Worm (Caenorhabditis elegans): ENCODE results near the gene F42A6.6.

F42A6.6 gene

DNA sequence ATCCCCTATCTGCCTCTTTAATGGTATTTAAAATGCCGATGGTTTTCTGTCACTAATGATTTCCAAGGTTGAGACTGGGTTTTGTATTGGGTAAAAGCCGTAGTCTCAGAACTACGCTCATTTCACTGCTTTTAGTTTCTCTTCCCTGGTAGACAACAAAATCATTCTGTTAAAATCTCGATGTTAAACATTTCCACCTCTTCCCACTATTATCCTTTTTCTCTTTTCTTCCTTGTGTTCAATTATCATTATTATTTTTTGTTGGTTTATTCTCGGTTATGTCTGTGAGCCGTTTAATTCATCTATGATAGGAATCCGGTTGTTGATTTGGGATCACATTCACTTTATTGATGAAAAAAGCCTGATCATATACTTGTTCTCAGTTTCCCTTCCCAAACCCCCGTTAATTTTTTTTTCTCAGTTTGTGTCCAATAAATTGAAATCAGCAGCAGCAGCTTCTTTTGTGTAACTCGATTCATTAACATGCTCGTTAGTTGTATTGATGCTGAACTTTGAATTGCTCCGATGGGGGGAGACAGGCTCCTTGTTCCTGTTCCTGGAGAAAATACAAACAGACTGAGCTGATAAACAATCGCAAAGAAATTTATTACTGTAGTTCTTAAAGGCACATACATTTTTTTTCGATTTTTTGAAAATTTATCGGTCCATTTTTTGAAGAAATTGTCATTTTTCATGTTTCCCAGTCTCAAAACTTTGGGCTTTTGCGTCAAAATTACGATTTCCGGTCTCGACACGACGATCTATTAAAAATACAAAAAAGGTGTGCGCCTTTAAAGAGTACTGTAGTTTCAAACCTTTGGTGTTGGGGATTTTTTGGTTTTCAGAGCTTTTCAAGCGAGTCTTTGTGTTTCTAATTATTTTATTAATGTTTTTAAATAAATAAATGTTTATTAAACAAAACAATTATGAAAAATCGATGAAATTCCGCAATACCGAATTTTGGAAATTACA, 39.8 kb downstream of the F42A6.6 start (continued):
- TF ChIP-seq tbx-9 (tag; optimal IDR thresholded peaks at IDR 0.05; ENCODE audit: borderline replicate concordance) (peak; percentile 41), nfyb-1 (GFP tag; IDR thresholded peaks at IDR 0.05) (no peak), lsl-1 (GFP tag; optimal IDR thresholded peaks at IDR 0.05) (peak; percentile 57), F57A8.1 (GFP tag; optimal IDR thresholded peaks at IDR 0.05) (no peak), tlf-1 (GFP tag; optimal IDR thresholded peaks at IDR 0.05) (peak; percentile 45), F37B4.10 (GFP tag; IDR thresholded peaks at IDR 0.05) (no peak), rpc-1 (optimal IDR thresholded peaks at IDR 0.05) (no peak), rpc-1 (tag; optimal IDR thresholded peaks at IDR 0.05) (no peak), let-607 (tag; optimal IDR thresholded peaks at IDR 0.05) (no peak), hlh-26 (GFP tag; conservative IDR thresholded peaks at IDR 0.05) (no peak)

DNA sequence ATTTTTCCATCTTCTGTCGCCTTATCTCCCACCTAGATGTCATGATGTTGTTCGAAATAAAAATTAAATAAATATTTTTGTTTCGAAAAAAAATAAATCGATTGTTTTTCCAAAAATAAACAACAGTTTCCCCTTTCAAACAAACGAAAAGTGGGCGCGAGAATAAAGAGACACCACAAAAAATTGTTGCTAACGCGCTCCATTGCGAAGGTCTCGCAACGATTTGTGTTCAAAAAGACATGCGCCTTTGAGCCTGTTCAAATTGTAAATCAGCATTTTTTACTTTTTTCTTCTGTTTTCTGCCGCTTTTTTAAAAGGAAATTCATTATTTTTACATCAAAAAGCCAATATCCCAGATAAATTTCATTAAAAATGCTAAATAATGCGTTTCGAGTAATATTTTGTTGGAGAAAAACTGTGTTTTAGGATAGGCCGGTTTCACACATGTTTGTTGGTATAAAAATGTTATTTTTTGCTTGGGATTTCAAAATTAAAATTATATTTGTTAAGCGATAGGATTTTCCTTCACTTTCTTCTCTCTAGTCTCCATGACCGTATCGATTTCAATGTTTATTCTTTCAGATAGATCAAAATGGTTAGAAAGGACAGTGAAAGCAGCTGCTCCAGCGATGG, 42.0 kb downstream of the F42A6.6 start, which contains the start of gene W08E12.7:
TSS of gene W08E12.7 (plus strand) at position 583 of the 633 bp plus-strand sequence.
- peak; percentile 89 for TF ChIP-seq ceh-27 (GFP tag; optimal IDR thresholded peaks at IDR 0.05)
- TF ChIP-seq bed-1 (GFP tag; IDR thresholded peaks at IDR 0.05) = no peak
- no peak for TF ChIP-seq ccch-3 (GFP tag; optimal IDR thresholded peaks at IDR 0.05)
- TF ChIP-seq B0261.1 (tag; optimal IDR thresholded peaks at IDR 0.05) = peak; percentile 18
- TF ChIP-seq mes-4 (tag; optimal IDR thresholded peaks at IDR 0.05) = no peak
- TF ChIP-seq sdz-38 (tag; optimal IDR thresholded peaks at IDR 0.05) = no peak
- TF ChIP-seq hmg-1.2 (GFP tag; IDR thresholded peaks at IDR 0.05) = peak; percentile 86
- TF ChIP-seq lin-35 (GFP tag; optimal IDR thresholded peaks at IDR 0.05) = peak; percentile 36 to 93 (median 36)
- peak; percentile 57; the same call in 1 of the 2 replicates for TF ChIP-seq Y79H2A.3 (GFP tag; conservative IDR thresholded peaks at IDR 0.05)
- peak; percentile 81; the same call in 1 of the 2 replicates for TF ChIP-seq Y53G8AR.9 (GFP tag; conservative IDR thresholded peaks at IDR 0.05)
- peak; percentile 45 for TF ChIP-seq die-1 (tag; optimal IDR thresholded peaks at IDR 0.05)
- peak; percentile 60 to 70 for TF ChIP-seq let-607 (tag; optimal IDR thresholded peaks at IDR 0.05)
- peak; percentile 85 for TF ChIP-seq Y67H2A.10 (GFP tag; conservative IDR thresholded peaks at IDR 0.05)
- peak; percentile 32 to 36 for TF ChIP-seq rec-8 (tag; optimal IDR thresholded peaks at IDR 0.05)
- peak; percentile 96 for TF ChIP-seq dox-1 (GFP tag; IDR thresholded peaks at IDR 0.05)
- TF ChIP-seq ekl-4 (GFP tag; IDR thresholded peaks at IDR 0.05) = peak; percentile 74
- peak; percentile 90 for TF ChIP-seq madf-3 (GFP tag; IDR thresholded peaks at IDR 0.05)
- TF ChIP-seq repo-1 (tag; optimal IDR thresholded peaks at IDR 0.05) = no peak
- TF ChIP-seq F37B4.10 (GFP tag; IDR thresholded peaks at IDR 0.05) = no peak
- peak; percentile 95 for TF ChIP-seq F23B12.7 (tag; optimal IDR thresholded peaks at IDR 0.05; ENCODE audit: insufficient read depth)
- TF ChIP-seq ceh-79 (tag; optimal IDR thresholded peaks at IDR 0.05) = no peak
- TF ChIP-seq ZK185.1 (tag; optimal IDR thresholded peaks at IDR 0.05; ENCODE audit: poor library complexity, severe bottlenecking) = peak; percentile 87
- TF ChIP-seq lir-1 (GFP tag; conservative IDR thresholded peaks at IDR 0.05) = peak; percentile 89
- TF ChIP-seq aptf-3 (GFP tag; IDR thresholded peaks at IDR 0.05) = no peak
- peak; percentile 62; the same call in 1 of the 2 replicates for TF ChIP-seq aptf-2 (GFP tag; conservative IDR thresholded peaks at IDR 0.05)
- peak; percentile 61 for TF ChIP-seq xnd-1 (tag; optimal IDR thresholded peaks at IDR 0.05)
- TF ChIP-seq F10E7.11 (tag; optimal IDR thresholded peaks at IDR 0.05) = no peak
- TF ChIP-seq lin-40 (tag; optimal IDR thresholded peaks at IDR 0.05) = peak; percentile 87
- TF ChIP-seq K11D2.4 (GFP tag; IDR thresholded peaks at IDR 0.05) = peak; percentile 83
- TF ChIP-seq hsf-1 (GFP tag; IDR thresholded peaks at IDR 0.05) = peak; percentile 61; the same call in 1 of the 2 replicates
- peak; percentile 20 for TF ChIP-seq T07F8.4 (tag; optimal IDR thresholded peaks at IDR 0.05)
- peak; percentile 99 for TF ChIP-seq F33H1.4 (GFP tag; IDR thresholded peaks at IDR 0.05)
- TF ChIP-seq dpff-1 (tag; optimal IDR thresholded peaks at IDR 0.05) = no peak
- no peak for TF ChIP-seq rpc-1 (optimal IDR thresholded peaks at IDR 0.05)
- no peak for TF ChIP-seq rpc-1 (tag; optimal IDR thresholded peaks at IDR 0.05)
- peak; percentile 93 for TF ChIP-seq B0019.2 (GFP tag; conservative IDR thresholded peaks at IDR 0.05)
- TF ChIP-seq ztf-28 (GFP tag; IDR thresholded peaks at IDR 0.05) = peak; percentile 85

Data from whole organism, young adult.